Worm (Caenorhabditis elegans) whole organism, late embryonic: ENCODE results near the gene C14A4.8.

ENCODE experiments used
- C38D4.7 ChIP-seq: fragments of 200-800 bp; sonication (Bioruptor generic); optimal IDR thresholded peaks from 2 replicates; lab custom pipeline; 2018; ENCODE audit warnings: mild to moderate bottlenecking, missing genetic modification characterization, moderate library complexity, missing compliant biosample characterization
- F13H6.1 ChIP-seq: sonication (generic microtip); optimal IDR thresholded peaks from 2 replicates; lab custom pipeline; 2016; ENCODE audit warnings: missing genetic modification characterization, missing compliant biosample characterization
- K09A11.1 ChIP-seq: sonication (generic microtip); optimal IDR thresholded peaks from 2 replicates; lab custom pipeline; 2017; ENCODE audit warnings: antibody characterized with exemption, mild to moderate bottlenecking, missing genetic modification characterization, missing compliant biosample characterization; ENCODE audit not compliant: insufficient read depth
- ama-1 ChIP-seq: fragments of 150-350 bp; optimal IDR thresholded peaks from 2 replicates; lab custom pipeline; 2014
- ceh-18 ChIP-seq: sonication (generic microtip); optimal IDR thresholded peaks from 2 replicates; lab custom pipeline; 2016; ENCODE audit warnings: missing genetic modification characterization, missing compliant biosample characterization
- ceh-22 ChIP-seq: sonication (generic microtip); optimal IDR thresholded peaks from 2 replicates; lab custom pipeline; 2017; ENCODE audit warnings: missing biosample characterization, missing genetic modification characterization
- ceh-24 ChIP-seq: sonication (generic microtip); optimal IDR thresholded peaks from 2 replicates; lab custom pipeline; 2016; ENCODE audit warnings: mild to moderate bottlenecking, missing genetic modification characterization, missing compliant biosample characterization
- ceh-30 ChIP-seq: fragments of 150-350 bp; optimal IDR thresholded peaks from 2 replicates; lab custom pipeline; 2014; ENCODE audit warnings: missing biosample characterization, missing genetic modification characterization
- ceh-34 ChIP-seq: sonication (generic microtip); optimal IDR thresholded peaks from 2 replicates; lab custom pipeline; 2016; ENCODE audit warnings: mild to moderate bottlenecking, missing genetic modification characterization, missing compliant biosample characterization
- ceh-45 ChIP-seq: fragments of 200-800 bp; sonication (Bioruptor generic); IDR thresholded peaks from 2 replicates; pipeline ENCODE4 v1.3.6; 2022; ENCODE audit warnings: missing genetic modification reagents, missing genetic modification characterization, missing compliant biosample characterization
- ceh-6 ChIP-seq: fragments of 200-800 bp; sonication (Bioruptor generic); optimal IDR thresholded peaks from 2 replicates; lab custom pipeline; 2018; ENCODE audit warnings: mild to moderate bottlenecking, missing genetic modification characterization, missing compliant biosample characterization
- ceh-9 ChIP-seq: sonication (generic microtip); optimal IDR thresholded peaks from 2 replicates; lab custom pipeline; 2016; ENCODE audit warnings: mild to moderate bottlenecking, missing genetic modification characterization, inconsistent platforms, missing compliant biosample characterization
- che-1 ChIP-seq: sonication (generic microtip); optimal IDR thresholded peaks from 2 replicates; lab custom pipeline; 2016; ENCODE audit warnings: mild to moderate bottlenecking, missing genetic modification characterization, missing compliant biosample characterization
- dmd-4 ChIP-seq: sonication (generic microtip); optimal IDR thresholded peaks from 2 replicates; lab custom pipeline; 2016; ENCODE audit warnings: borderline replicate concordance, missing genetic modification characterization, missing compliant biosample characterization
- ets-4 ChIP-seq: sonication (generic microtip); optimal IDR thresholded peaks from 2 replicates; lab custom pipeline; 2016; ENCODE audit warnings: missing genetic modification characterization, missing compliant biosample characterization
- fax-1 ChIP-seq: sonication (generic microtip); optimal IDR thresholded peaks from 2 replicates; lab custom pipeline; 2016; ENCODE audit warnings: missing genotype, missing genetic modification characterization, missing compliant biosample characterization
- fkh-6 ChIP-seq: sonication (generic microtip); optimal IDR thresholded peaks from 2 replicates; lab custom pipeline; 2016; ENCODE audit warnings: missing genetic modification characterization, missing compliant biosample characterization
- hlh-13 ChIP-seq: fragments of 200-800 bp; sonication (Bioruptor generic); optimal IDR thresholded peaks from 2 replicates; lab custom pipeline; 2018; ENCODE audit warnings: mild to moderate bottlenecking, missing genetic modification characterization, missing compliant biosample characterization
- hlh-8 ChIP-seq: sonication (generic microtip); optimal IDR thresholded peaks from 2 replicates; lab custom pipeline; 2016; ENCODE audit warnings: missing genotype, missing genetic modification characterization, missing compliant biosample characterization
- lim-6 ChIP-seq: sonication (generic microtip); optimal IDR thresholded peaks from 2 replicates; lab custom pipeline; 2016; ENCODE audit warnings: missing genetic modification characterization, missing compliant biosample characterization
- mec-3 ChIP-seq: sonication (generic microtip); optimal IDR thresholded peaks from 2 replicates; lab custom pipeline; 2016; ENCODE audit warnings: borderline replicate concordance, missing genetic modification characterization, missing compliant biosample characterization
- nhr-11 ChIP-seq: fragments of 150-350 bp; optimal IDR thresholded peaks from 2 replicates; lab custom pipeline; 2014; ENCODE audit warnings: missing biosample characterization, missing genetic modification characterization
- nhr-232 ChIP-seq: sonication (generic microtip); optimal IDR thresholded peaks from 2 replicates; lab custom pipeline; 2016; ENCODE audit warnings: missing genetic modification characterization, missing compliant biosample characterization
- npax-4 ChIP-seq: sonication (generic microtip); optimal IDR thresholded peaks from 2 replicates; lab custom pipeline; 2016; ENCODE audit warnings: missing genetic modification characterization, missing compliant biosample characterization
- pat-9 ChIP-seq: fragments of 200-800 bp; sonication (Bioruptor generic); optimal IDR thresholded peaks from 2 replicates; lab custom pipeline; 2018; ENCODE audit warnings: mild to moderate bottlenecking, missing genetic modification characterization, moderate library complexity, missing compliant biosample characterization
- pha-4 ChIP-seq: fragments of 150-350 bp; optimal IDR thresholded peaks from 2 replicates; lab custom pipeline; 2018; ENCODE audit warnings: missing biosample characterization, missing genetic modification reagents, missing genetic modification characterization
- ref-2 ChIP-seq: sonication (generic microtip); optimal IDR thresholded peaks from 2 replicates; lab custom pipeline; 2016; ENCODE audit warnings: missing genetic modification characterization, missing compliant biosample characterization
- rnt-1 ChIP-seq: sonication (generic microtip); optimal IDR thresholded peaks from 2 replicates; lab custom pipeline; 2016; ENCODE audit warnings: missing genetic modification characterization, missing compliant biosample characterization
- sdc-2 ChIP-seq: sonication (generic microtip); optimal IDR thresholded peaks from 2 replicates; lab custom pipeline; 2016; ENCODE audit warnings: missing genotype, missing genetic modification characterization, missing compliant biosample characterization
- sox-2 ChIP-seq: fragments of 200-800 bp; sonication (Bioruptor generic); IDR thresholded peaks from 2 replicates; pipeline ENCODE4 v1.3.6; 2022; ENCODE audit warnings: missing genetic modification reagents, missing genetic modification characterization, missing compliant biosample characterization
- sox-4 ChIP-seq: sonication (generic microtip); optimal IDR thresholded peaks from 2 replicates; lab custom pipeline; 2017; ENCODE audit warnings: mild to moderate bottlenecking, missing genetic modification characterization, inconsistent platforms, missing compliant biosample characterization
- syd-9 ChIP-seq: sonication (generic microtip); optimal IDR thresholded peaks from 2 replicates; lab custom pipeline; 2016; ENCODE audit warnings: mild to moderate bottlenecking, missing genetic modification characterization, moderate library complexity, missing compliant biosample characterization
- tbx-2 ChIP-seq: sonication (generic microtip); optimal IDR thresholded peaks from 2 replicates; lab custom pipeline; 2016; ENCODE audit warnings: missing genetic modification characterization, missing compliant biosample characterization
- tbx-7 ChIP-seq: sonication (generic microtip); optimal IDR thresholded peaks from 2 replicates; lab custom pipeline; 2016; ENCODE audit warnings: missing genotype, missing genetic modification characterization, missing compliant biosample characterization
- ttx-3 ChIP-seq: sonication (generic microtip); optimal IDR thresholded peaks from 2 replicates; lab custom pipeline; 2016; ENCODE audit warnings: missing genetic modification reagents, missing genetic modification characterization, missing compliant biosample characterization
- unc-3 ChIP-seq, 2 experiments: fragments of 200-800 bp in 1 of 2; sonication (Bioruptor generic) in 1 of 2; sonication (generic microtip) in 1 of 2; conservative IDR thresholded peaks in 1 of 2; optimal IDR thresholded peaks in 1 of 2; 2 replicates each; pipeline versions ENCODE4 v1.3.6 to Lab custom; 2016 to 2022; ENCODE audit warnings: missing compliant biosample characterization in 2 of 2, missing genetic modification characterization in 2 of 2, missing genetic modification reagents in 1 of 2
- unc-42 ChIP-seq: sonication (generic microtip); optimal IDR thresholded peaks from 2 replicates; lab custom pipeline; 2016; ENCODE audit warnings: missing genotype, missing genetic modification characterization, missing compliant biosample characterization
- unc-55 ChIP-seq: sonication (generic microtip); optimal IDR thresholded peaks from 2 replicates; lab custom pipeline; 2017; ENCODE audit warnings: missing biosample characterization, missing genetic modification reagents, missing genetic modification characterization
- unc-86 ChIP-seq: sonication (generic microtip); optimal IDR thresholded peaks from 2 replicates; lab custom pipeline; 2016; ENCODE audit warnings: missing genetic modification characterization, missing compliant biosample characterization
- zip-5 ChIP-seq: sonication (generic microtip); optimal IDR thresholded peaks from 2 replicates; lab custom pipeline; 2016; ENCODE audit warnings: missing genetic modification characterization, missing compliant biosample characterization
- ztf-16 ChIP-seq: sonication (generic microtip); optimal IDR thresholded peaks from 2 replicates; lab custom pipeline; 2017; ENCODE audit warnings: missing genetic modification characterization, missing compliant biosample characterization

Gene C14A4.8

DNA sequence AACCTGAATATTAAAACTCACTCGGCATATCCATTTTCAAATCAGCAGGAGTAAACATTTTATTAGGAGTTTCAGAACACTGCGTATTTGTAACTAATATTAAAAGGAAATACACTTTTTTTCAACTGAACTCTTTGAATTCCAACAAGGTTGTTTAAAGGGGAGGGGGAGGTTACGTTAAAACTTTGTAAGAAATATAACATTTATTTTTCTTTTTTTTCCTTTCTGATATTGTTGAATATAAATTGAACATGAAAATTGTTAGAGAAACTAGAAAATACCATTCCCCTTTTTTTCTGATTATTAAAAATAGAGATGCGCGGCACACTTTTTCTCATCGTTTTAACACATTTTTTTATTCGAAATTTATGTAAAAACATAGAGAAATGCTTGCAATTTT, at the start of gene C14A4.8:
Gene C14A4.8 (minus strand): TSS at position 101 of the 400 bp plus-strand sequence.
- TF ChIP-seq ceh-9 (no peak), dmd-4 (tag; lab: Kevin White, UChicago) (no peak), nhr-232 (tag; lab: Kevin White, UChicago) (no peak), ceh-45 (no peak), F13H6.1 (no peak), pha-4 (no peak), ztf-16 (tag; lab: Kevin White, UChicago) (no peak), fkh-6 (tag; lab: Kevin White, UChicago) (no peak), ceh-6 (GFP tag; lab: Kevin White, UChicago) (no peak), fax-1 (no peak), npax-4 (tag; lab: Kevin White, UChicago) (no peak), C38D4.7 (GFP tag; lab: Kevin White, UChicago) (no peak), ama-1 (lab: Kevin White, UChicago) (no peak), ceh-30 (no peak), ceh-22 (tag; lab: Kevin White, UChicago) (no peak), mec-3 (tag; lab: Kevin White, UChicago) (no peak), pat-9 (tag; lab: Kevin White, UChicago) (no peak), sox-2 (no peak), hlh-13 (GFP tag; lab: Kevin White, UChicago) (no peak)

DNA sequence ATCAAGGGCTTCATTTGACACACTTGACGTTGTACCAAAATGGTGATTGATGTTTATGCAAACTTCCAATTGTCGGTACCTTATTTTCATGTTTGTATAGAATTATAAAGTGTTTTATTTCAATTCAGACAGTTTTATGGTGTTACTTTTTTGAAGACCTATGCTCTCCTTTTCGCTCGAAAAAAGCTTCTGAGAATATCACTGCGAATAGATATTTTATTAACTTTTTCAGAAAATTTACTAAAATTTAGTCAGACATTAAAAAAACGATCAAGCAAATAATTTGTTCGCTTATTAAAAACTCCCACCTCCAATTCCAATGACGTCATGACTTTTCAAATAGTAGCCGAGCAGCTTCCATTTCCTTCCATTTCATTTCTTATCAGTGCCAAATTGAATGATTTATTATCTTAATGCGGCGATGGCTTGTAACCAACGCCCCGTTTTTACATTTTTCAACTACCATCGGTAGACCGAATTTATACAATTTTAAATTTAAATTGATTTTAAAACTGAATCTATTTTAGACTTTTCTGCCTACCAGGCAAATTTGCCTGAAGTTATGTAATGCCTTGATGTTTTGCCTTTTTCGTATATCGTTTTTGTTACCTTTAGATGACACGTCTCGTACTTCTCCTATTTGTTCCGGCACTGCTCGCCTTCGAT, 49.1 kb upstream of the C14A4.8 start, which contains the start of gene M28.10:
Gene M28.10 (plus strand): TSS at position 616 of the 666 bp plus-strand sequence.
- no peak for TF ChIP-seq sox-4 (tag; lab: Kevin White, UChicago)
- TF ChIP-seq ceh-30: no peak
- no peak for TF ChIP-seq ama-1 (lab: Kevin White, UChicago)
- TF ChIP-seq hlh-8 (tag; lab: Kevin White, UChicago): no peak
- no peak for TF ChIP-seq unc-42
- TF ChIP-seq ztf-16 (tag; lab: Kevin White, UChicago): no peak
- no peak for TF ChIP-seq zip-5 (tag; lab: Kevin White, UChicago)
- TF ChIP-seq tbx-2 (tag; lab: Kevin White, UChicago): no peak
- TF ChIP-seq ref-2: no peak
- no peak for TF ChIP-seq ceh-6 (GFP tag; lab: Kevin White, UChicago)

DNA sequence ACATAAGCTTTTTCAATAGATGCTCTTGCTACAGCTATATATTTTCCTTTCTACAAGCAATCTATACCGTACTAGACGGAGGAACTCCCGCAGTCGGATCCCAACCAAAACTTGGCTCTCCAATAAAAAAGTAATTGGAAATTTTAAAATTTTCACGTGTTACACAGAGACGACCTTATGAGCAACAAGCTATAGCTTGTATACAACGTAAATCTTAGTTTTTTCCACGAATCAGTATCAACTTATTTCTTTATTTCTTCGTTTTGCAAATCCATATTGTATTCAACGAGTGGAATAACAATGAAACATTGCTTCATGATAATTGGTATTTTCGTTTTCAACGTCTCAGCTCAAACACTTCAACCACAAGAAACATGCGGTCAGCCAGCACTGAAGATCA, 45.5 kb upstream of the C14A4.8 start, which contains the start of gene M28.4:
Gene M28.4 (plus strand): TSS at position 301 of the 400 bp plus-strand sequence.
- no peak for TF ChIP-seq nhr-11 (tag; lab: Kevin White, UChicago)
- no peak for TF ChIP-seq unc-3 (GFP tag; conservative IDR thresholded peaks at IDR 0.05; lab: Robert Waterston, UW)
- TF ChIP-seq unc-3 (tag; optimal IDR thresholded peaks at IDR 0.05; lab: Kevin White, UChicago): no peak
- no peak for TF ChIP-seq ets-4 (tag; lab: Kevin White, UChicago)
- no peak for TF ChIP-seq ceh-24
- TF ChIP-seq sox-4 (tag; lab: Kevin White, UChicago): no peak
- no peak for TF ChIP-seq npax-4 (tag; lab: Kevin White, UChicago)
- no peak for TF ChIP-seq ttx-3 (tag; lab: Kevin White, UChicago)
- no peak for TF ChIP-seq pha-4
- TF ChIP-seq hlh-8 (tag; lab: Kevin White, UChicago): no peak
- no peak for TF ChIP-seq ztf-16 (tag; lab: Kevin White, UChicago)
- TF ChIP-seq unc-55 (GFP tag; lab: Kevin White, UChicago): no peak
- TF ChIP-seq K09A11.1 (tag; lab: Kevin White, UChicago): no peak

DNA sequence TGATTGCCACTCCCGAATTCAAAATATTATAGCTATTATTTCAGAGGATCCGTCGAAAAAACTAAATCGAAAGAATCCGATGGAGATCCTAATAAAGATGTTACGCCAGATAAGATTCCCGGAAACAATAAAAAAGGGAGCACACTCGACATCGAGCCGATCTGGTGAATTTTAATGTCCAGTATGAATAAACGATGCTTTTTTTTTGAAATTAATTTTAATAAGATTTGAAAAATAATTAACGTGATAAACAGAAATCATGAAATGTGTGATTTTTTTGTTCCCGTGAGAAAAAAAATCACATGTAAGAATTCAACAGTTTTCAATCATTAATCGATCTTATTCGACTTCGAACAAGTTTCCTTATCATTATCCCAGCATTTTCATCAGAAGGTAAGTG, 41.2 kb upstream of the C14A4.8 start, which contains the start of gene M28.9:
Gene M28.9 (plus strand): TSS at position 301 of the 400 bp plus-strand sequence.
- TF ChIP-seq ceh-18 (tag; lab: Kevin White, UChicago) (no peak), ceh-6 (GFP tag; lab: Kevin White, UChicago) (no peak), unc-86 (tag; lab: Kevin White, UChicago) (no peak), syd-9 (tag; lab: Kevin White, UChicago) (no peak), sox-4 (tag; lab: Kevin White, UChicago) (no peak), rnt-1 (no peak), nhr-11 (tag; lab: Kevin White, UChicago) (no peak), ceh-34 (tag; lab: Kevin White, UChicago) (no peak), tbx-7 (tag; lab: Kevin White, UChicago) (no peak), lim-6 (tag; lab: Kevin White, UChicago) (no peak), sdc-2 (no peak), che-1 (tag; lab: Kevin White, UChicago) (no peak), pat-9 (tag; lab: Kevin White, UChicago) (no peak), dmd-4 (tag; lab: Kevin White, UChicago) (no peak), sox-2 (no peak)
